Worm (Caenorhabditis elegans) whole organism, young adult: ENCODE measurements around the gene K09E9.7.
A peak's percentile ranks its signal among the peaks of the same experiment; 100 is the strongest.

Experiments used
- B0019.2 ChIP-seq: fragments of 200-800 bp; sonication (Bioruptor generic); conservative IDR thresholded peaks from 2 replicates; pipeline ENCODE4 v1.3.6; 2022; ENCODE audit warnings: missing genetic modification reagents, missing genetic modification characterization, missing compliant biosample characterization
- D2030.7 ChIP-seq: fragments of 200-800 bp; sonication (Bioruptor generic); IDR thresholded peaks from 2 replicates; pipeline ENCODE4 v1.3.6; 2022; ENCODE audit warnings: missing genetic modification reagents, missing genetic modification characterization, missing compliant biosample characterization
- F52B5.7 ChIP-seq: sonication (generic microtip); optimal IDR thresholded peaks from 2 replicates; lab custom pipeline; 2016; ENCODE audit warnings: mild to moderate bottlenecking, missing genetic modification characterization, missing compliant biosample characterization
- F57C9.4 ChIP-seq: sonication (generic microtip); optimal IDR thresholded peaks from 2 replicates; lab custom pipeline; 2017; ENCODE audit warnings: mild to moderate bottlenecking, missing genetic modification characterization, missing compliant biosample characterization
- ama-1 ChIP-seq, 3 experiments: fragments of 150-350 bp in 1 of 3; sonication (generic microtip) in 2 of 3; optimal IDR thresholded peaks; 2 replicates each; lab custom pipeline; 2014 to 2018; ENCODE audit warnings: missing biosample characterization in 2 of 3, missing genetic modification characterization in 2 of 3, missing genetic modification reagents in 2 of 3
- gei-17 ChIP-seq: fragments of 200-800 bp; sonication (Bioruptor generic); optimal IDR thresholded peaks from 2 replicates; lab custom pipeline; 2018; ENCODE audit warnings: mild to moderate bottlenecking, missing genetic modification characterization, missing compliant biosample characterization
- let-526 ChIP-seq: fragments of 200-800 bp; sonication (Bioruptor generic); IDR thresholded peaks from 2 replicates; pipeline ENCODE4 v1.3.6; 2022; ENCODE audit warnings: missing genetic modification reagents, missing genetic modification characterization, missing compliant biosample characterization
- madf-6 ChIP-seq: fragments of 200-800 bp; sonication (Bioruptor generic); IDR thresholded peaks from 2 replicates; pipeline ENCODE4 v1.3.6; 2022; ENCODE audit warnings: missing genetic modification reagents, missing genetic modification characterization, missing compliant biosample characterization
- rec-8 ChIP-seq, 2 experiments: sonication (generic microtip); optimal IDR thresholded peaks; 2 replicates each; lab custom pipeline; 2016; ENCODE audit warnings: mild to moderate bottlenecking in 2 of 2, missing genetic modification characterization in 2 of 2, missing genetic modification reagents in 2 of 2, missing genotype in 2 of 2, missing biosample characterization in 1 of 2, missing compliant biosample characterization in 1 of 2, moderate library complexity in 1 of 2
- snpc-4 ChIP-seq, 5 experiments: fragments of 150-350 bp in 1 of 5; sonication (generic microtip) in 4 of 5; optimal IDR thresholded peaks; 2 replicates each; lab custom pipeline; 2014 to 2018; ENCODE audit warnings: missing genetic modification characterization in 5 of 5, missing biosample characterization in 3 of 5, antibody characterized with exemption in 2 of 5, mild to moderate bottlenecking in 2 of 5, missing compliant biosample characterization in 2 of 5, missing genotype in 2 of 5, moderate library complexity in 2 of 5, missing genetic modification reagents in 1 of 5

DNA sequence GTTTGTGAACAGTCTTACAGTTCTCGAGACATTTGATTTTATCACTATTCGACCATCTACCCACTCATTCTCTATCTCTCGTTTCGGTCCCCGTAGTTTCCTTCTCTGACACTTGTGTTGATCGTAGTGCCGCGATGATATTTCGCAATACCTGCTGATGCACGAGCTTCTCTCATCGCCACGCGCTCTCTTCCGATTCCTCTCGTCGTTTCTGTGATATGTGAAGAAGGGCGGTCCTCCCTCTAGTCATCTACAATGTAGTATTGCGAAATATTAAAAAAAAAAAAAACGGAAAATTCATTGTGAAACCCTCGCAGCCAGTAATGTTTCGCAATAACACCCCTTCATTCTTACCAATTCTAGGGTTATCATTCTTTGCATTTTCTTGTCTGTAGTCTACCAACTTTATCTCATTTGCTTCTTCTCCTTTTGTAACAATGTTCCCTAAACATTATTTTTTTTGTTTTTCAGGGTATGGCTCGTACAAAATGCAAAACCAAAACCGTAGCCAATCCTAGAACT lies 33.1 kb upstream of the K09E9.7 start, which contains the start of gene nipi-3:
- peak; percentile 75 for TF ChIP-seq gei-17 (GFP tag; lab: Kevin White, UChicago)
- TF ChIP-seq madf-6 (GFP tag; lab: Robert Waterston, UW): no peak
- no peak for TF ChIP-seq ama-1 (optimal IDR thresholded peaks at IDR 0.05; lab: Kevin White, UChicago)
- TF ChIP-seq ama-1 (GFP tag; optimal IDR thresholded peaks at IDR 0.05; lab: Kevin White, UChicago): no peak
- no peak for TF ChIP-seq F57C9.4 (tag; lab: Kevin White, UChicago)
- peak; percentile 18 for TF ChIP-seq snpc-4 (GFP tag; optimal IDR thresholded peaks at IDR 0.05; lab: Kevin White, UChicago)
- peak; percentile 13 to 74 (median 66) for TF ChIP-seq snpc-4 (tag; optimal IDR thresholded peaks at IDR 0.05; lab: Kevin White, UChicago)
- TF ChIP-seq B0019.2: no peak
- no peak for TF ChIP-seq F52B5.7 (tag; lab: Kevin White, UChicago)
- TF ChIP-seq rec-8 (tag; optimal IDR thresholded peaks at IDR 0.05; lab: Kevin White, UChicago): no peak
- peak; percentile 88 for TF ChIP-seq let-526 (GFP tag; lab: Robert Waterston, UW)
- no peak for TF ChIP-seq D2030.7
